Worm (Caenorhabditis elegans) whole organism, mixed stage, embryonic: ENCODE measurements around the gene K09H11.6.

Experiments used
- bed-3 ChIP-seq: fragments of 200-800 bp; sonication (Bioruptor generic); optimal IDR thresholded peaks from 3 replicates; lab custom pipeline; 2018; ENCODE audit warnings: mild to moderate bottlenecking, missing genetic modification characterization, moderate library complexity, missing compliant biosample characterization
- blmp-1 ChIP-seq: fragments of 150-350 bp; optimal IDR thresholded peaks from 2 replicates; lab custom pipeline; 2014; ENCODE audit warnings: missing biosample characterization, missing genetic modification characterization
- ceh-39 ChIP-seq: fragments of 150-350 bp; optimal IDR thresholded peaks from 2 replicates; lab custom pipeline; 2014; ENCODE audit warnings: missing biosample characterization, missing genetic modification characterization
- ceh-83 ChIP-seq: fragments of 200-800 bp; sonication (Bioruptor generic); optimal IDR thresholded peaks from 2 replicates; lab custom pipeline; 2018; ENCODE audit warnings: mild to moderate bottlenecking, missing genetic modification characterization, missing compliant biosample characterization
- ces-1 ChIP-seq: fragments of 150-350 bp; optimal IDR thresholded peaks from 2 replicates; lab custom pipeline; 2014; ENCODE audit warnings: missing biosample characterization, missing genetic modification reagents, missing genetic modification characterization
- flh-1 ChIP-seq: fragments of 200-800 bp; sonication (Bioruptor generic); optimal IDR thresholded peaks from 2 replicates; lab custom pipeline; 2018; ENCODE audit warnings: mild to moderate bottlenecking, missing genetic modification characterization, moderate library complexity, missing compliant biosample characterization
- lin-13 ChIP-seq: fragments of 150-350 bp; optimal IDR thresholded peaks from 2 replicates; lab custom pipeline; 2014; ENCODE audit warnings: missing biosample characterization, missing genetic modification characterization
- mab-5 ChIP-seq: fragments of 150-350 bp; optimal IDR thresholded peaks from 2 replicates; lab custom pipeline; 2014; ENCODE audit warnings: missing biosample characterization, missing genetic modification characterization
- mep-1 ChIP-seq: fragments of 150-350 bp; optimal IDR thresholded peaks from 2 replicates; lab custom pipeline; 2017; ENCODE audit warnings: missing biosample characterization, missing genetic modification reagents, missing genetic modification characterization, inconsistent platforms
- nhr-28 ChIP-seq: fragments of 150-350 bp; optimal IDR thresholded peaks from 2 replicates; lab custom pipeline; 2014; ENCODE audit warnings: missing biosample characterization, missing genetic modification characterization
- snpc-4 ChIP-seq: fragments of 150-350 bp; optimal IDR thresholded peaks from 2 replicates; lab custom pipeline; 2014; ENCODE audit warnings: missing biosample characterization, missing genetic modification characterization
- unc-62 ChIP-seq: fragments of 150-350 bp; optimal IDR thresholded peaks from 2 replicates; lab custom pipeline; 2014; ENCODE audit warnings: missing biosample characterization, missing genetic modification reagents, missing genetic modification characterization
- ztf-11 ChIP-seq: fragments of 150-350 bp; optimal IDR thresholded peaks from 2 replicates; lab custom pipeline; 2014; ENCODE audit warnings: missing biosample characterization, missing genetic modification characterization

DNA sequence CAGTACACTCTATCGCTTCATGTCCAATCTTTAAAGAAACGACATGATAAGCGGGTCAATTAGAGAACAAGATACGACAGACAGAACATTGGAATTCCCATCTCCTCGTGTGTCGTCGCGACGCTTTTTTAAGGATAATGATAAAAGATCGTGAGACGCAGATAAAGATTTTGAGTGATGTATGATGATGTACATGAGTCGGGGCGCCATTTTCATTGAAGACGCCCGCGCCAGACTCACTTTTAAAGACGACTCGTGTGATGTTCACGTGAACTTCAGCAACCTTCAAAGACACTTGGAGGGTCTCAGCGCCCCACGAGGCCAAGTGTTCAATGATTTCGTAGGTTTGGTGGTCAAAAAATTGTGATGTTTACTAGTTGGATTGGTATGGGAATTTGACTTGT, 32.3 kb upstream of the K09H11.6 start:
- TF ChIP-seq lin-13 (no peak), flh-1 (GFP tag; lab: Kevin White, UChicago) (no peak), nhr-28 (no peak), snpc-4 (tag; lab: Kevin White, UChicago) (no peak), ztf-11 (tag; lab: Kevin White, UChicago) (no peak), mab-5 (tag; lab: Kevin White, UChicago) (no peak), bed-3 (GFP tag; lab: Kevin White, UChicago) (no peak), mep-1 (tag; lab: Kevin White, UChicago) (no peak), ceh-83 (GFP tag; lab: Kevin White, UChicago) (no peak), unc-62 (no peak), ceh-39 (tag; lab: Kevin White, UChicago) (no peak), blmp-1 (tag; lab: Kevin White, UChicago) (no peak), ces-1 (GFP tag; lab: Kevin White, UChicago) (no peak)
